Worm (Caenorhabditis elegans) whole organism, mixed stage, embryonic: ENCODE data around the gene svh-1.

Experiments used
- blmp-1 ChIP-seq: fragments of 150-350 bp; optimal IDR thresholded peaks from 2 replicates; lab custom pipeline; 2014; ENCODE audit warnings: missing biosample characterization, missing genetic modification characterization
- ces-1 ChIP-seq: fragments of 150-350 bp; optimal IDR thresholded peaks from 2 replicates; lab custom pipeline; 2014; ENCODE audit warnings: missing biosample characterization, missing genetic modification reagents, missing genetic modification characterization
- elt-1 ChIP-seq: sonication (generic microtip); optimal IDR thresholded peaks from 2 replicates; lab custom pipeline; 2017; ENCODE audit warnings: missing genetic modification characterization, mild to moderate bottlenecking, missing compliant biosample characterization, antibody characterized with exemption, moderate library complexity, borderline replicate concordance; ENCODE audit not compliant: insufficient read depth
- elt-3 ChIP-seq: fragments of 150-350 bp; optimal IDR thresholded peaks from 2 replicates; lab custom pipeline; 2014; ENCODE audit warnings: missing biosample characterization, missing genetic modification characterization
- lin-32 ChIP-seq: fragments of 200-800 bp; sonication (Bioruptor generic); optimal IDR thresholded peaks from 2 replicates; lab custom pipeline; 2018; ENCODE audit warnings: mild to moderate bottlenecking, missing genetic modification characterization, missing compliant biosample characterization
- lsy-2 ChIP-seq: fragments of 150-350 bp; optimal IDR thresholded peaks from 2 replicates; lab custom pipeline; 2014; ENCODE audit warnings: missing biosample characterization, missing genetic modification characterization
- mab-5 ChIP-seq: fragments of 150-350 bp; optimal IDR thresholded peaks from 2 replicates; lab custom pipeline; 2014; ENCODE audit warnings: missing biosample characterization, missing genetic modification characterization
- mep-1 ChIP-seq: fragments of 150-350 bp; optimal IDR thresholded peaks from 2 replicates; lab custom pipeline; 2017; ENCODE audit warnings: missing biosample characterization, missing genetic modification reagents, missing genetic modification characterization, inconsistent platforms
- nhr-28 ChIP-seq: fragments of 150-350 bp; optimal IDR thresholded peaks from 2 replicates; lab custom pipeline; 2014; ENCODE audit warnings: missing biosample characterization, missing genetic modification characterization
- nhr-76 ChIP-seq: sonication (generic microtip); optimal IDR thresholded peaks from 2 replicates; lab custom pipeline; 2017; ENCODE audit warnings: missing biosample characterization, missing genetic modification characterization
- pha-4 ChIP-seq: fragments of 150-350 bp; optimal IDR thresholded peaks from 2 replicates; lab custom pipeline; 2018; ENCODE audit warnings: missing biosample characterization, missing genetic modification reagents, missing genetic modification characterization
- snpc-4 ChIP-seq: fragments of 150-350 bp; optimal IDR thresholded peaks from 2 replicates; lab custom pipeline; 2014; ENCODE audit warnings: missing biosample characterization, missing genetic modification characterization
- unc-120 ChIP-seq: sonication (generic microtip); optimal IDR thresholded peaks from 2 replicates; lab custom pipeline; 2017; ENCODE audit warnings: missing genetic modification characterization, missing compliant biosample characterization; ENCODE audit not compliant: poor library complexity, severe bottlenecking
- ztf-11 ChIP-seq: fragments of 150-350 bp; optimal IDR thresholded peaks from 2 replicates; lab custom pipeline; 2014; ENCODE audit warnings: missing biosample characterization, missing genetic modification characterization

- TF ChIP-seq snpc-4, result no peak
- TF ChIP-seq nhr-76 (tag; lab: Kevin White, UChicago), result no peak
- no peak for TF ChIP-seq mab-5 (tag; lab: Kevin White, UChicago)
- TF ChIP-seq nhr-28, result no peak
- TF ChIP-seq mep-1 (tag; lab: Kevin White, UChicago), result no peak
- TF ChIP-seq lin-32 (GFP tag; lab: Kevin White, UChicago), result no peak
- peak; percentile 12 for TF ChIP-seq ztf-11 (tag; lab: Kevin White, UChicago)
- TF ChIP-seq elt-3, result no peak
- TF ChIP-seq blmp-1, result no peak
- TF ChIP-seq pha-4 (tag; lab: Kevin White, UChicago), result peak; percentile 13
- TF ChIP-seq ces-1 (GFP tag; lab: Kevin White, UChicago), result peak; percentile 80
- no peak for TF ChIP-seq lsy-2 (tag; lab: Kevin White, UChicago)
- TF ChIP-seq elt-1 (tag; lab: Kevin White, UChicago), result no peak
- TF ChIP-seq unc-120 (tag; lab: Kevin White, UChicago), result no peak
These were observed 23.8 kb upstream of the svh-1 start for ce11 chrIV:8182566-8182965.
